Fruit fly (Drosophila melanogaster) whole organism, adult: ENCODE data around the gene CG42264.

Source experiments
- CG14711 ChIP-seq: fragments of 200-800 bp; sonication (Bioruptor generic); optimal IDR thresholded peaks from 2 replicates; lab custom pipeline; 2018; ENCODE audit warnings: missing biosample characterization, mild to moderate bottlenecking, missing genetic modification characterization, moderate library complexity
- CG1620 ChIP-seq: fragments of 200-800 bp; sonication (Bioruptor generic); optimal IDR thresholded peaks from 2 replicates; lab custom pipeline; 2016; ENCODE audit warnings: missing biosample characterization, missing genetic modification characterization
- CG7045 ChIP-seq: fragments of 200-800 bp; sonication (Bioruptor generic); optimal IDR thresholded peaks from 2 replicates; lab custom pipeline; 2017; ENCODE audit warnings: missing biosample characterization, mild to moderate bottlenecking, missing genetic modification characterization
- CG7101 ChIP-seq: fragments of 200-800 bp; sonication (Bioruptor generic); optimal IDR thresholded peaks from 2 replicates; lab custom pipeline; 2018; ENCODE audit warnings: missing biosample characterization, mild to moderate bottlenecking, missing genetic modification characterization, moderate library complexity
- Clk ChIP-seq: fragments of 200-800 bp; sonication (Bioruptor generic); optimal IDR thresholded peaks from 2 replicates; lab custom pipeline; 2017; ENCODE audit warnings: missing biosample characterization, missing genetic modification characterization
- Mnt ChIP-seq: fragments of 200-800 bp; sonication (Bioruptor generic); optimal IDR thresholded peaks from 2 replicates; lab custom pipeline; 2016; ENCODE audit warnings: missing biosample characterization, mild to moderate bottlenecking, missing genetic modification characterization
- cic ChIP-seq: fragments of 200-800 bp; sonication (Bioruptor generic); optimal IDR thresholded peaks from 2 replicates; lab custom pipeline; 2017; ENCODE audit warnings: missing biosample characterization, mild to moderate bottlenecking, missing genetic modification characterization, moderate library complexity
- kay ChIP-seq: fragments of 200-800 bp; sonication (Bioruptor generic); peaks from one replicate; lab custom pipeline; 2016; ENCODE audit warnings: missing biosample characterization, missing genetic modification characterization, borderline replicate concordance
- pad ChIP-seq: fragments of 200-800 bp; sonication (Bioruptor generic); optimal IDR thresholded peaks from 3 replicates; lab custom pipeline; 2017; ENCODE audit warnings: missing biosample characterization, missing genetic modification characterization, mild to moderate bottlenecking, moderate library complexity, missing genetic modification reagents
- tj ChIP-seq: fragments of 200-800 bp; sonication (Bioruptor generic); optimal IDR thresholded peaks from 3 replicates; lab custom pipeline; 2017; ENCODE audit warnings: missing biosample characterization, mild to moderate bottlenecking, missing genetic modification characterization, moderate library complexity

- TF ChIP-seq Clk (GFP tag; lab: Kevin White, UChicago) (no peak), CG7101 (no peak), CG14711 (tag; lab: Kevin White, UChicago) (no peak), tj (GFP tag; lab: Kevin White, UChicago) (no peak), kay (no peak), Mnt (GFP tag; lab: Kevin White, UChicago) (no peak), CG1620 (no peak), pad (GFP tag; lab: Kevin White, UChicago) (no peak), cic (GFP tag; lab: Kevin White, UChicago) (no peak), CG7045 (no peak)
Measured at dm6 chrX:5786559-5786958, 10.1 kb upstream of the CG42264 start.
